Fruit fly (Drosophila melanogaster): ENCODE data around the gene Arl1.
A peak's percentile ranks its signal among the peaks of the same experiment; 100 is the strongest.

Arl1 gene

DNA sequence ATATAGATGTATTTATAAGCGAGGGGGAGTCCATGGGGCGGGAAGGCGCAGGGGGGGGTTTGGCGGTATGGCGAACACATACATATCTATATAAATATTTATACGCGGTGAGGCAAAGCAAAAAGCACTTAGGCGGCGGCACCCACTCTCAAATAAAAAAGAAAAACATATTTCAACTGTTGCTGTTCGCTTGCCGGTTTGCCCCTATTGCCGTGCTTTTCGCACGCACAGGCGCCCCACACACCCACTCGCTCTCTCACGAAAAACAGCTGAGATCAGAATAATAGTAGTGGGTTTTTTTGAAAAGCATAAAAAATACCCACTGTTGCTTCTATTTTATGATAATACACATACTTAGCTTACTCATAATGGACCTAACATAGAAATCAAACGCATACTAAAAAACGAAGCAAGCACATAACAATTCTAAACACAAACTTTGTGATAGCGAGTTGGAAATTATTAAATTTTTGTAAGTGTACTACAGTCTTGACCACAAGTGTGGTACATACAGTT is 18.3 kb downstream of the Arl1 start (continued):
- TF ChIP-seq D (optimal IDR thresholded peaks at IDR 0.05) (no peak), D (GFP tag; optimal IDR thresholded peaks at IDR 0.05) (peak; percentile 23), Usf (GFP tag; optimal IDR thresholded peaks at IDR 0.05) (peak; percentile 55), row (GFP tag; IDR thresholded peaks at IDR 0.05) (peak; percentile 91), caup (GFP tag; optimal IDR thresholded peaks at IDR 0.05; ENCODE audit: severe bottlenecking) (peak; percentile 84)

DNA sequence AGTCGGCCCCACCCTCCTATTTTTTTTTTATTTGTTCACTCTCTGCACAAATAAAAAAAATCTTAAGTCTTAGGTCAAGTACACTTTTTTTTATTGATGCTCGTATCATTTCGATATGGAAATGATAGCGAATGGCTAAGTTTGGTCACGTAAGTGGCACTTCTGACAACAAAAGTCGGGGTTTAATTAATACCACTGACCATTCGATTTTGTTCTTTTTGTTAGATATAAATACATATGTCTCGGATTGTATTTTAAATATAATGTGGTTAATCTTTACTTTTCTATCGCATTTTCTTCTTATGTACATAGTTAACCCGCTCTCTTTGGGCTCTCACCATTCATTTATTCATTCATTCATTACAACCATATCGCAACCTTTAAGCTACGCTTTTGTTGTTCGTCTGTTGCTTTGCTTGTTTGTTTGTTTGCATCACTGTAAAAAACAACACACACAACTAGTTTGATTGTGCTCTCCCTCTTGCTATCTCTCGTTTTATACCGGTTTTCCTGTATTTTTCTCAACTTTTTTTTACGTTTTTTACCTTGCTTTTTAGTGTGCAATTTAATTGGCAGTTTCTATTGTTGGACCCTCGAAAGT is 19.3 kb downstream of the Arl1 start:
- no peak for TF ChIP-seq CG1602 (GFP tag; optimal IDR thresholded peaks at IDR 0.05)
- no peak for TF ChIP-seq ara (GFP tag; IDR thresholded peaks at IDR 0.05)
- TF ChIP-seq HLH54F (GFP tag; optimal IDR thresholded peaks at IDR 0.05) = no peak
- no peak for TF ChIP-seq CG11093 (GFP tag; IDR thresholded peaks at IDR 0.05)
- no peak for TF ChIP-seq CG5953 (GFP tag; IDR thresholded peaks at IDR 0.05)
- TF ChIP-seq Ets97D (GFP tag; optimal IDR thresholded peaks at IDR 0.05) = no peak
- no peak for TF ChIP-seq Ets65A (GFP tag)
- TF ChIP-seq CG6683 (GFP tag; optimal IDR thresholded peaks at IDR 0.05) = no peak
- no peak for TF ChIP-seq CG31224 (GFP tag; IDR thresholded peaks at IDR 0.05)
- 0 out of 2 replicates have a peak, but pooled peaks have one; percentile 14 for TF ChIP-seq Rfx (GFP tag; IDR thresholded peaks at IDR 0.05)
- TF ChIP-seq dan (GFP tag; IDR thresholded peaks at IDR 0.05) = no peak
- no peak for TF ChIP-seq ind (GFP tag; optimal IDR thresholded peaks at IDR 0.05)
- no peak for TF ChIP-seq Spps (tag; optimal IDR thresholded peaks at IDR 0.05)
- TF ChIP-seq CG30431 (GFP tag; optimal IDR thresholded peaks at IDR 0.05) = no peak
- no peak for TF ChIP-seq gcm (GFP tag; optimal IDR thresholded peaks at IDR 0.05)
- no peak for TF ChIP-seq CHES-1-like (GFP tag; optimal IDR thresholded peaks at IDR 0.05)
- no peak for TF ChIP-seq gcm2 (GFP tag; optimal IDR thresholded peaks at IDR 0.05)
- no peak for TF ChIP-seq Bdp1 (GFP tag; optimal IDR thresholded peaks at IDR 0.05)
- no peak for TF ChIP-seq Doc3 (GFP tag; IDR thresholded peaks at IDR 0.05; ENCODE audit: partially characterized antibody)
- TF ChIP-seq chinmo (GFP tag; IDR thresholded peaks at IDR 0.05; ENCODE audit: partially characterized antibody) = 0 out of 4 replicates have a peak, but pooled peaks have one; percentile 17
- no peak for TF ChIP-seq Jarid2 (GFP tag; optimal IDR thresholded peaks at IDR 0.05)
- TF ChIP-seq CG9727 (GFP tag; optimal IDR thresholded peaks at IDR 0.05) = no peak
- peak; percentile 19 for TF ChIP-seq CG8924 (tag; optimal IDR thresholded peaks at IDR 0.05)
- peak; percentile 6 for TF ChIP-seq sd (tag; optimal IDR thresholded peaks at IDR 0.05)
- no peak for TF ChIP-seq cad (GFP tag; optimal IDR thresholded peaks at IDR 0.05)
- no peak for TF ChIP-seq seq (GFP tag; IDR thresholded peaks at IDR 0.05)
- TF ChIP-seq CTCF (GFP tag; optimal IDR thresholded peaks at IDR 0.05) = no peak
- TF ChIP-seq oc (tag; optimal IDR thresholded peaks at IDR 0.05) = peak; percentile 28
- no peak for TF ChIP-seq CG3726 (GFP tag; IDR thresholded peaks at IDR 0.05)
- TF ChIP-seq Awh (GFP tag; IDR thresholded peaks at IDR 0.05) = no peak
- TF ChIP-seq CG7839 (tag; optimal IDR thresholded peaks at IDR 0.05) = peak; percentile 6
- TF ChIP-seq dmrt11E (tag; optimal IDR thresholded peaks at IDR 0.05) = no peak
- no peak for TF ChIP-seq CG15514 (GFP tag; optimal IDR thresholded peaks at IDR 0.05)
- peak; percentile 72 for TF ChIP-seq Med (GFP tag)
- no peak for TF ChIP-seq Kr (GFP tag; optimal IDR thresholded peaks at IDR 0.05)
- TF ChIP-seq B-H2 (GFP tag; optimal IDR thresholded peaks at IDR 0.05) = peak; percentile 32
- TF ChIP-seq hth (optimal IDR thresholded peaks at IDR 0.05) = no peak
- TF ChIP-seq CG13894 (tag; optimal IDR thresholded peaks at IDR 0.05) = peak; percentile 4
- TF ChIP-seq ERR (GFP tag; optimal IDR thresholded peaks at IDR 0.05) = no peak
- no peak for TF ChIP-seq sima (GFP tag; optimal IDR thresholded peaks at IDR 0.05)
- TF ChIP-seq CG9817 (tag; optimal IDR thresholded peaks at IDR 0.05) = no peak
- TF ChIP-seq ato (GFP tag; IDR thresholded peaks at IDR 0.05; ENCODE audit: partially characterized antibody) = no peak
- no peak for TF ChIP-seq Dip3 (GFP tag; optimal IDR thresholded peaks at IDR 0.05)
- TF ChIP-seq B-H1 (GFP tag; IDR thresholded peaks at IDR 0.05) = no peak
- no peak for TF ChIP-seq dysf (GFP tag; IDR thresholded peaks at IDR 0.05)
